Fruit fly (Drosophila melanogaster) whole organism, embryonic: ENCODE data around the gene Sap30.

Experiments
- Adf1 ChIP-seq: fragments of 200-800 bp; sonication (Bioruptor generic); IDR thresholded peaks from 2 replicates; pipeline ENCODE4 v1.3.6; 2022; ENCODE audit warnings: missing biosample characterization, missing genetic modification characterization
- BtbVII ChIP-seq: fragments of 200-800 bp; sonication (Bioruptor generic); optimal IDR thresholded peaks from 3 replicates; lab custom pipeline; 2017; ENCODE audit warnings: missing biosample characterization, mild to moderate bottlenecking, missing genetic modification characterization
- Bteb2 ChIP-seq: fragments of 200-800 bp; sonication (Bioruptor generic); optimal IDR thresholded peaks from 2 replicates; lab custom pipeline; 2016; ENCODE audit warnings: missing biosample characterization, missing genetic modification characterization
- CG10267 ChIP-seq: fragments of 200-800 bp; sonication (Bioruptor generic); optimal IDR thresholded peaks from 2 replicates; lab custom pipeline; 2018; ENCODE audit warnings: missing biosample characterization, mild to moderate bottlenecking, missing genetic modification characterization, moderate library complexity
- CG10654 ChIP-seq: fragments of 200-800 bp; sonication (Bioruptor generic); optimal IDR thresholded peaks from 2 replicates; lab custom pipeline; 2016; ENCODE audit warnings: missing biosample characterization, missing genetic modification characterization
- CG10979 ChIP-seq: fragments of 200-800 bp; sonication (Bioruptor generic); optimal IDR thresholded peaks from 2 replicates; lab custom pipeline; 2018; ENCODE audit warnings: missing biosample characterization, mild to moderate bottlenecking, missing genetic modification characterization, moderate library complexity
- CG13287 ChIP-seq: fragments of 200-800 bp; sonication (Bioruptor generic); IDR thresholded peaks from 2 replicates; pipeline ENCODE4 v1.3.6; 2022; ENCODE audit warnings: missing biosample characterization, missing genetic modification characterization; ENCODE audit not compliant: partially characterized antibody
- CG14710 ChIP-seq: fragments of 200-800 bp; sonication (Bioruptor generic); optimal IDR thresholded peaks from 3 replicates; lab custom pipeline; 2019; ENCODE audit warnings: missing biosample characterization, mild to moderate bottlenecking, missing genetic modification characterization, moderate library complexity
- CG14965 ChIP-seq: fragments of 200-800 bp; sonication (Bioruptor generic); optimal IDR thresholded peaks from 2 replicates; lab custom pipeline; 2016; ENCODE audit warnings: missing biosample characterization, missing genetic modification characterization, borderline replicate concordance
- CG15601 ChIP-seq: fragments of 200-800 bp; sonication (Bioruptor generic); optimal IDR thresholded peaks from 3 replicates; lab custom pipeline; 2019; ENCODE audit warnings: missing biosample characterization, mild to moderate bottlenecking, missing genetic modification characterization, moderate library complexity
- CG17328 ChIP-seq: fragments of 200-800 bp; sonication (Bioruptor generic); IDR thresholded peaks from 2 replicates; pipeline ENCODE4 v1.3.6; 2022; ENCODE audit warnings: missing biosample characterization, missing genetic modification characterization
- CG18764 ChIP-seq: fragments of 200-800 bp; sonication (Bioruptor generic); optimal IDR thresholded peaks from 3 replicates; lab custom pipeline; 2016; ENCODE audit warnings: missing biosample characterization, missing genetic modification characterization
- CG4617 ChIP-seq: fragments of 200-800 bp; sonication (Bioruptor generic); optimal IDR thresholded peaks from 3 replicates; lab custom pipeline; 2016; ENCODE audit warnings: missing biosample characterization, missing genetic modification characterization, borderline replicate concordance
- CG4707 ChIP-seq: fragments of 200-800 bp; sonication (Bioruptor generic); optimal IDR thresholded peaks from 2 replicates; lab custom pipeline; 2018; ENCODE audit warnings: missing biosample characterization, mild to moderate bottlenecking, missing genetic modification characterization, moderate library complexity
- CG4854 ChIP-seq: fragments of 200-800 bp; sonication (Bioruptor generic); optimal IDR thresholded peaks from 2 replicates; lab custom pipeline; 2016; ENCODE audit warnings: missing biosample characterization, missing genetic modification characterization, inconsistent platforms
- CG8290 ChIP-seq, 3 experiments: fragments of 200-800 bp; sonication (Bioruptor generic); optimal IDR thresholded peaks; 2 replicates each; lab custom pipeline; 2016 to 2019; ENCODE audit warnings: missing biosample characterization in 3 of 3, missing genetic modification characterization in 3 of 3, mild to moderate bottlenecking in 2 of 3, moderate library complexity in 1 of 3
- CG8359 ChIP-seq: fragments of 200-800 bp; sonication (Bioruptor generic); optimal IDR thresholded peaks from 2 replicates; lab custom pipeline; 2017; ENCODE audit warnings: missing biosample characterization, mild to moderate bottlenecking, missing genetic modification characterization, borderline replicate concordance
- CG9215 ChIP-seq: fragments of 200-800 bp; sonication (Bioruptor generic); IDR thresholded peaks from 2 replicates; pipeline ENCODE4 v1.3.6; 2022; ENCODE audit warnings: missing biosample characterization, missing genetic modification characterization
- D19B ChIP-seq: fragments of 200-800 bp; sonication (Bioruptor generic); optimal IDR thresholded peaks from 2 replicates; lab custom pipeline; 2017; ENCODE audit warnings: missing biosample characterization, mild to moderate bottlenecking, missing genetic modification characterization
- Doc2 ChIP-seq: fragments of 200-800 bp; sonication (Bioruptor generic); IDR thresholded peaks from 2 replicates; pipeline ENCODE4 v1.3.6; 2022; ENCODE audit warnings: missing biosample characterization, missing genetic modification characterization
- HmgD ChIP-seq: fragments of 200-800 bp; sonication (Bioruptor generic); optimal IDR thresholded peaks from 3 replicates; lab custom pipeline; 2016; ENCODE audit warnings: missing biosample characterization, missing genetic modification characterization
- Lhr ChIP-seq: fragments of 200-800 bp; sonication (Bioruptor generic); optimal IDR thresholded peaks from 3 replicates; lab custom pipeline; 2017; ENCODE audit warnings: mild to moderate bottlenecking, missing biosample characterization, missing genetic modification reagents, missing genetic modification characterization
- Med ChIP-seq: fragments of 200-800 bp; sonication (Bioruptor generic); peaks from one replicate; lab custom pipeline; 2016; ENCODE audit warnings: missing biosample characterization, missing genetic modification characterization, mild to moderate bottlenecking, inconsistent platforms, moderate library complexity
- Neu2 ChIP-seq: fragments of 200-800 bp; sonication (Bioruptor generic); optimal IDR thresholded peaks from 3 replicates; lab custom pipeline; 2016; ENCODE audit warnings: missing biosample characterization, missing genetic modification characterization, borderline replicate concordance
- Nf-YC ChIP-seq: fragments of 200-800 bp; optimal IDR thresholded peaks from 3 replicates; lab custom pipeline; 2019; ENCODE audit warnings: missing biosample characterization, mild to moderate bottlenecking, missing genetic modification characterization, moderate library complexity
- Poxn ChIP-seq: fragments of 200-800 bp; sonication (Bioruptor generic); IDR thresholded peaks from 2 replicates; pipeline ENCODE4 v1.3.6; 2022; ENCODE audit warnings: missing biosample characterization, missing genetic modification characterization
- Rfx ChIP-seq: fragments of 200-800 bp; sonication (Bioruptor generic); IDR thresholded peaks from 2 replicates; pipeline ENCODE4 v1.3.6; 2022; ENCODE audit warnings: missing biosample characterization, missing genetic modification characterization
- TFAM ChIP-seq: fragments of 200-800 bp; sonication (Bioruptor generic); optimal IDR thresholded peaks from 2 replicates; lab custom pipeline; 2017; ENCODE audit warnings: missing biosample characterization, missing genetic modification characterization, inconsistent platforms
- Vsx1 ChIP-seq: fragments of 200-800 bp; sonication (Bioruptor generic); optimal IDR thresholded peaks from 2 replicates; lab custom pipeline; 2017; ENCODE audit warnings: missing biosample characterization, mild to moderate bottlenecking, missing genetic modification characterization, missing genetic modification reagents
- ash1 ChIP-seq: fragments of 200-800 bp; sonication (Bioruptor generic); optimal IDR thresholded peaks from 2 replicates; lab custom pipeline; 2018; ENCODE audit warnings: missing biosample characterization, mild to moderate bottlenecking, missing genetic modification characterization
- da ChIP-seq: fragments of 200-800 bp; sonication (Bioruptor generic); optimal IDR thresholded peaks from 2 replicates; lab custom pipeline; 2016; ENCODE audit warnings: missing biosample characterization, missing genetic modification characterization
- dm ChIP-seq: fragments of 200-800 bp; sonication (Bioruptor generic); optimal IDR thresholded peaks from 3 replicates; lab custom pipeline; 2016; ENCODE audit warnings: missing biosample characterization, missing genetic modification characterization
- emc ChIP-seq: fragments of 200-800 bp; sonication (Bioruptor generic); optimal IDR thresholded peaks from 2 replicates; lab custom pipeline; 2016; ENCODE audit warnings: missing biosample characterization, missing genetic modification characterization
- ems ChIP-seq: fragments of 200-800 bp; sonication (Bioruptor generic); optimal IDR thresholded peaks from 3 replicates; lab custom pipeline; 2016; ENCODE audit warnings: missing biosample characterization, missing genetic modification characterization
- eyg ChIP-seq: fragments of 200-800 bp; sonication (Bioruptor generic); optimal IDR thresholded peaks from 3 replicates; lab custom pipeline; 2016; ENCODE audit warnings: missing biosample characterization, missing genetic modification characterization
- gcm2 ChIP-seq: fragments of 200-800 bp; sonication (Bioruptor generic); optimal IDR thresholded peaks from 2 replicates; lab custom pipeline; 2016; ENCODE audit warnings: missing biosample characterization, missing genetic modification characterization
- kni ChIP-seq: fragments of 200-800 bp; sonication (Bioruptor generic); optimal IDR thresholded peaks from 3 replicates; lab custom pipeline; 2017; ENCODE audit warnings: mild to moderate bottlenecking, missing biosample characterization, missing genetic modification reagents, missing genetic modification characterization
- knrl ChIP-seq: fragments of 200-800 bp; sonication (Bioruptor generic); IDR thresholded peaks from 3 replicates; pipeline ENCODE4 v1.3.6; 2022; ENCODE audit warnings: missing biosample characterization, missing genetic modification characterization; ENCODE audit not compliant: partially characterized antibody
- nerfin-2 ChIP-seq: fragments of 200-800 bp; sonication (Bioruptor generic); IDR thresholded peaks from 2 replicates; pipeline ENCODE4 v1.3.6; 2022; ENCODE audit warnings: missing biosample characterization, missing genetic modification characterization; ENCODE audit not compliant: partially characterized antibody
- p53 ChIP-seq: fragments of 200-800 bp; sonication (Bioruptor generic); optimal IDR thresholded peaks from 2 replicates; lab custom pipeline; 2016; ENCODE audit warnings: missing biosample characterization, missing genetic modification characterization
- pan ChIP-seq, 4 experiments: fragments of >200 bp in 3 of 4; fragments of 200-800 bp in 1 of 4; sonication (Bioruptor generic) in 1 of 4; optimal IDR thresholded peaks in 3 of 4; IDR thresholded peaks in 1 of 4; 2 replicates each; pipeline versions ENCODE4 v1.3.6 to Lab custom; 2017 to 2022; ENCODE audit warnings: missing biosample characterization in 2 of 4, missing genetic modification characterization in 2 of 4, mixed read lengths in 1 of 4
- pita ChIP-seq: fragments of 200-800 bp; sonication (Bioruptor generic); optimal IDR thresholded peaks from 2 replicates; lab custom pipeline; 2017; ENCODE audit warnings: missing biosample characterization, mild to moderate bottlenecking, missing genetic modification characterization
- pum ChIP-seq: fragments of 200-800 bp; sonication (Bioruptor generic); optimal IDR thresholded peaks from 2 replicates; lab custom pipeline; 2016; ENCODE audit warnings: missing biosample characterization, missing genetic modification characterization
- rib ChIP-seq: fragments of 200-800 bp; sonication (Bioruptor generic); IDR thresholded peaks from 2 replicates; pipeline ENCODE4 v1.3.6; 2022; ENCODE audit warnings: missing biosample characterization, missing genetic modification characterization
- run ChIP-seq: fragments of 200-800 bp; sonication (Bioruptor generic); optimal IDR thresholded peaks from 3 replicates; lab custom pipeline; 2018; ENCODE audit warnings: missing biosample characterization, mild to moderate bottlenecking, missing genetic modification characterization
- slbo ChIP-seq: fragments of 200-800 bp; sonication (Bioruptor generic); IDR thresholded peaks from 2 replicates; pipeline ENCODE4 v1.3.6; 2022; ENCODE audit warnings: missing biosample characterization, missing genetic modification characterization
- yki ChIP-seq: fragments of >200 bp; optimal IDR thresholded peaks from 3 replicates; lab custom pipeline; 2018
- zfh1 ChIP-seq: fragments of 200-800 bp; sonication (Bioruptor generic); IDR thresholded peaks from 3 replicates; pipeline ENCODE4 v1.3.6; 2022; ENCODE audit warnings: missing biosample characterization, missing genetic modification characterization

Sap30 gene

DNA sequence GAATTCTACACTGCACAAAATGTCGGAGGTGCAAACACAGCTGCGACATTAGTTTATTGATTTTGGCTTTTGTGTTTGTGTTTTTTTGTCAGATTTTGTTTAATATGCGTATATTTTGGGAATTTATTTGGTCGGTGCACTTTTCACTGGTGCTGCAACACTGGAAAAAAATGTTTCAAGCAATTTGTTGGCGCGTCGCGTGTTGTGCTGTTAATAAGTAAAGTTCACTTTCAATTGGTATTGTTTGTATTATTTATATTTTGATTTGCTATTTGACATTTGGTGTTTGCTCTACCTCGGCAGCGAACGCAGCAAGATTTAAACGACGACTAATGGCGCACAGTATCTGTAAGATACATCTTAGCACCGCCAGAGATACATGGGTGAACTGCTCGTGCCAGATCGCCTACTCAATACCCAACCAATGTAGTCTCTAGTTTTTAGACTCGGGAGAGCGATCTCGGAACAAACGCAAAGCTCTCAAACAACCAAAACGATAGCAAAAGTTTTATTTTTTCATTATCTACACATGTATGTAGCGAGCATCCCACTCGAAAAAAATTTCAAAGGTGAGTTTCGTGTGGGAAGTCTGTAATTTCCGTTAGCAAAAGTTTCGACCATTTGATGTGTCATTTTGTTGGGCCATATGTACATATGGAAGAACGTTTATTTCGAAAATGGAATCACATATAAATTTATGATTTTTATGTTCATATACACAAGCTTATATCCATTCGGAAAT is 4.7 kb upstream of the Sap30 start (continued):
- TF ChIP-seq eyg (GFP tag; lab: Kevin White, UChicago) (peak; percentile 38), CG15601 (no peak), pan (optimal IDR thresholded peaks at IDR 0.05; lab: Kevin White, UChicago) (no peak), pan (GFP tag; optimal IDR thresholded peaks at IDR 0.05 in 1 of 2, IDR thresholded peaks at IDR 0.05 in 1 of 2) (peak in 1 of 2 experiments; percentile 72), gcm2 (GFP tag; lab: Kevin White, UChicago) (peak; percentile 10), Lhr (GFP tag; lab: Kevin White, UChicago) (no peak), Poxn (no peak), Bteb2 (GFP tag; lab: Kevin White, UChicago) (peak; percentile 3), CG10654 (no peak), slbo (GFP tag; lab: Robert Waterston, UW) (peak; percentile 62; the same call in 1 of the 2 replicates), Vsx1 (GFP tag; lab: Kevin White, UChicago) (no peak), dm (GFP tag; lab: Kevin White, UChicago) (peak; percentile 9), HmgD (GFP tag; lab: Kevin White, UChicago) (no peak), CG14710 (tag; lab: Kevin White, UChicago) (peak; percentile 23), Neu2 (no peak), CG4707 (GFP tag; lab: Kevin White, UChicago) (no peak), CG8359 (GFP tag; lab: Kevin White, UChicago) (no peak), CG13287 (GFP tag; lab: Robert Waterston, UW) (0 out of 2 replicates have a peak, but pooled peaks have one; percentile 20), yki (no peak), Rfx (GFP tag; lab: Robert Waterston, UW) (peak; percentile 71), CG18764 (no peak), knrl (GFP tag; lab: Robert Waterston, UW) (no peak), TFAM (no peak), CG10267 (peak; percentile 4), BtbVII (peak; percentile 54), pita (no peak), CG17328 (GFP tag; lab: Robert Waterston, UW) (peak; percentile 57), rib (GFP tag; lab: Robert Waterston, UW) (no peak), Nf-YC (tag; lab: Kevin White, UChicago) (peak; percentile 18), ash1 (GFP tag; lab: Kevin White, UChicago) (no peak), CG10979 (tag; lab: Kevin White, UChicago) (peak; percentile 34), CG4854 (GFP tag; lab: Kevin White, UChicago) (peak; percentile 26), emc (GFP tag; lab: Kevin White, UChicago) (no peak), nerfin-2 (GFP tag; lab: Robert Waterston, UW) (no peak), kni (GFP tag; lab: Kevin White, UChicago) (no peak), Med (peak; percentile 87), pum (GFP tag; lab: Kevin White, UChicago) (peak; percentile 23), Adf1 (GFP tag; lab: Robert Waterston, UW) (no peak), Doc2 (GFP tag; lab: Robert Waterston, UW) (no peak), CG8290 (GFP tag; optimal IDR thresholded peaks at IDR 0.05; lab: Kevin White, UChicago) (no peak), CG8290 (tag; optimal IDR thresholded peaks at IDR 0.05; lab: Kevin White, UChicago) (peak in 1 of 2 experiments; percentile 37), da (GFP tag; lab: Kevin White, UChicago) (peak; percentile 24), p53 (no peak), CG4617 (no peak), CG14965 (peak; percentile 18), run (tag; lab: Kevin White, UChicago) (peak; percentile 37), zfh1 (GFP tag; lab: Robert Waterston, UW) (peak; percentile 41; the same call in 1 of the 3 replicates), CG9215 (GFP tag; lab: Robert Waterston, UW) (peak; percentile 29; the same call in 1 of the 2 replicates), D19B (GFP tag; lab: Kevin White, UChicago) (peak; percentile 14), ems (peak; percentile 49)
